Worm (Caenorhabditis elegans) whole organism, L2 larva: ENCODE results near the gene cal-8.

Source experiments
- C34F6.9 ChIP-seq: fragments of 150-350 bp; optimal IDR thresholded peaks from 2 replicates; lab custom pipeline; 2014; ENCODE audit warnings: missing biosample characterization, missing genetic modification characterization
- F13H6.1 ChIP-seq: sonication (generic microtip); optimal IDR thresholded peaks from 2 replicates; lab custom pipeline; 2016; ENCODE audit warnings: missing genetic modification characterization, missing compliant biosample characterization
- ZK546.5 ChIP-seq: sonication (generic microtip); optimal IDR thresholded peaks from 2 replicates; lab custom pipeline; 2017; ENCODE audit warnings: missing biosample characterization, missing genetic modification characterization
- alr-1 ChIP-seq: fragments of 150-350 bp; optimal IDR thresholded peaks from 2 replicates; lab custom pipeline; 2014; ENCODE audit warnings: missing biosample characterization, missing genetic modification characterization
- ama-1 ChIP-seq: fragments of 150-350 bp; optimal IDR thresholded peaks from 2 replicates; lab custom pipeline; 2018; ENCODE audit warnings: inconsistent platforms
- ceh-16 ChIP-seq: fragments of 150-350 bp; optimal IDR thresholded peaks from 2 replicates; lab custom pipeline; 2014; ENCODE audit warnings: missing biosample characterization, missing genetic modification characterization
- ceh-82 ChIP-seq: fragments of 150-350 bp; optimal IDR thresholded peaks from 2 replicates; lab custom pipeline; 2014; ENCODE audit warnings: missing biosample characterization, missing genetic modification characterization
- crh-2 ChIP-seq: sonication (generic microtip); optimal IDR thresholded peaks from 2 replicates; lab custom pipeline; 2017; ENCODE audit warnings: missing biosample characterization, missing genetic modification characterization
- dmd-4 ChIP-seq: sonication (generic microtip); optimal IDR thresholded peaks from 2 replicates; lab custom pipeline; 2017; ENCODE audit warnings: missing biosample characterization, missing genetic modification characterization
- elt-1 ChIP-seq: fragments of 150-350 bp; optimal IDR thresholded peaks from 2 replicates; lab custom pipeline; 2014; ENCODE audit warnings: missing biosample characterization, missing genetic modification characterization
- elt-3 ChIP-seq: sonication (generic microtip); optimal IDR thresholded peaks from 2 replicates; lab custom pipeline; 2017; ENCODE audit warnings: missing biosample characterization, missing genetic modification characterization
- fos-1 ChIP-seq: fragments of 150-350 bp; optimal IDR thresholded peaks from 2 replicates; lab custom pipeline; 2014; ENCODE audit warnings: missing biosample characterization, missing genetic modification characterization
- gmeb-1 ChIP-seq: fragments of 150-350 bp; optimal IDR thresholded peaks from 2 replicates; lab custom pipeline; 2014; ENCODE audit warnings: missing biosample characterization, missing genetic modification characterization
- lin-11 ChIP-seq: fragments of 150-350 bp; sonication (generic microtip); optimal IDR thresholded peaks from 2 replicates; lab custom pipeline; 2014; ENCODE audit warnings: missing biosample characterization, missing genetic modification characterization, inconsistent platforms, mixed read lengths
- lin-13 ChIP-seq: fragments of 150-350 bp; optimal IDR thresholded peaks from 2 replicates; lab custom pipeline; 2014; ENCODE audit warnings: missing biosample characterization, missing genetic modification reagents, missing genetic modification characterization
- lin-39 ChIP-seq: fragments of 150-350 bp; optimal IDR thresholded peaks from 2 replicates; lab custom pipeline; 2014; ENCODE audit warnings: missing biosample characterization, missing genetic modification reagents, missing genetic modification characterization
- lsy-2 ChIP-seq, 2 experiments: fragments of 150-350 bp in 1 of 2; sonication (generic microtip) in 1 of 2; optimal IDR thresholded peaks; 2 replicates each; lab custom pipeline; 2014 to 2017; ENCODE audit warnings: missing biosample characterization in 2 of 2, missing genetic modification characterization in 2 of 2
- mab-5 ChIP-seq: fragments of 150-350 bp; optimal IDR thresholded peaks from 2 replicates; lab custom pipeline; 2014; ENCODE audit warnings: missing biosample characterization, missing genetic modification characterization
- mbf-1 ChIP-seq: sonication (generic microtip); optimal IDR thresholded peaks from 2 replicates; lab custom pipeline; 2017; ENCODE audit warnings: missing biosample characterization, missing genetic modification characterization
- mdl-1 ChIP-seq, 2 experiments: fragments of 150-350 bp in 1 of 2; sonication (generic microtip) in 1 of 2; optimal IDR thresholded peaks; 2 replicates each; lab custom pipeline; 2017; ENCODE audit warnings: missing biosample characterization in 2 of 2, missing genetic modification characterization in 2 of 2
- nhr-10 ChIP-seq: sonication (generic microtip); optimal IDR thresholded peaks from 2 replicates; lab custom pipeline; 2017; ENCODE audit warnings: missing biosample characterization, missing genetic modification characterization
- nhr-11 ChIP-seq: fragments of 150-350 bp; optimal IDR thresholded peaks from 2 replicates; lab custom pipeline; 2014; ENCODE audit warnings: missing biosample characterization, missing genetic modification characterization
- nhr-129 ChIP-seq: fragments of 150-350 bp; optimal IDR thresholded peaks from 2 replicates; lab custom pipeline; 2014; ENCODE audit warnings: missing biosample characterization, missing genetic modification characterization
- nhr-21 ChIP-seq: fragments of 150-350 bp; optimal IDR thresholded peaks from 2 replicates; lab custom pipeline; 2014; ENCODE audit warnings: missing biosample characterization, missing genetic modification characterization
- nhr-23 ChIP-seq: fragments of 150-350 bp; optimal IDR thresholded peaks from 2 replicates; lab custom pipeline; 2014; ENCODE audit warnings: missing biosample characterization, missing genetic modification reagents, missing genetic modification characterization
- nhr-237 ChIP-seq: fragments of 150-350 bp; optimal IDR thresholded peaks from 2 replicates; lab custom pipeline; 2014; ENCODE audit warnings: missing biosample characterization, missing genetic modification characterization
- nhr-6 ChIP-seq: fragments of 150-350 bp; optimal IDR thresholded peaks from 2 replicates; lab custom pipeline; 2014; ENCODE audit warnings: missing biosample characterization, missing genetic modification characterization
- sem-4 ChIP-seq: fragments of 150-350 bp; optimal IDR thresholded peaks from 2 replicates; lab custom pipeline; 2014; ENCODE audit warnings: missing biosample characterization, missing genetic modification reagents, missing genetic modification characterization
- sma-3 ChIP-seq: sonication (generic microtip); optimal IDR thresholded peaks from 2 replicates; lab custom pipeline; 2016; ENCODE audit warnings: missing genetic modification reagents, missing genetic modification characterization, missing compliant biosample characterization
- sma-9 ChIP-seq, 2 experiments: fragments of 150-350 bp in 1 of 2; sonication (generic microtip) in 1 of 2; optimal IDR thresholded peaks; 2 replicates each; lab custom pipeline; 2014 to 2016; ENCODE audit warnings: missing genetic modification characterization in 2 of 2, mild to moderate bottlenecking in 1 of 2, missing biosample characterization in 1 of 2, missing compliant biosample characterization in 1 of 2, missing genetic modification reagents in 1 of 2, moderate library complexity in 1 of 2
- snpc-4 ChIP-seq: fragments of 150-350 bp; optimal IDR thresholded peaks from 2 replicates; lab custom pipeline; 2014; ENCODE audit warnings: missing biosample characterization, missing genetic modification characterization
- unc-39 ChIP-seq: fragments of 150-350 bp; optimal IDR thresholded peaks from 2 replicates; lab custom pipeline; 2014; ENCODE audit warnings: missing biosample characterization, missing genetic modification characterization
- unc-55 ChIP-seq: fragments of 150-350 bp; sonication (generic microtip); optimal IDR thresholded peaks from 3 replicates; lab custom pipeline; 2014; ENCODE audit warnings: missing biosample characterization, missing genetic modification reagents, missing genetic modification characterization
- unc-62 ChIP-seq: fragments of 150-350 bp; optimal IDR thresholded peaks from 2 replicates; lab custom pipeline; 2014; ENCODE audit warnings: missing biosample characterization, missing genetic modification reagents, missing genetic modification characterization
- zag-1 ChIP-seq: fragments of 150-350 bp; optimal IDR thresholded peaks from 2 replicates; lab custom pipeline; 2014; ENCODE audit warnings: missing biosample characterization, missing genetic modification characterization
- ztf-1 ChIP-seq: fragments of 200-800 bp; sonication (Bioruptor generic); conservative IDR thresholded peaks from 2 replicates; pipeline ENCODE4 v1.3.6; 2022; ENCODE audit warnings: missing genetic modification characterization, missing compliant biosample characterization
- ztf-11 ChIP-seq: sonication (generic microtip); optimal IDR thresholded peaks from 2 replicates; lab custom pipeline; 2017; ENCODE audit warnings: missing biosample characterization, missing genetic modification characterization
- ztf-4 ChIP-seq: fragments of 150-350 bp; optimal IDR thresholded peaks from 2 replicates; lab custom pipeline; 2014; ENCODE audit warnings: missing biosample characterization, missing genetic modification characterization

The cal-8 gene

DNA sequence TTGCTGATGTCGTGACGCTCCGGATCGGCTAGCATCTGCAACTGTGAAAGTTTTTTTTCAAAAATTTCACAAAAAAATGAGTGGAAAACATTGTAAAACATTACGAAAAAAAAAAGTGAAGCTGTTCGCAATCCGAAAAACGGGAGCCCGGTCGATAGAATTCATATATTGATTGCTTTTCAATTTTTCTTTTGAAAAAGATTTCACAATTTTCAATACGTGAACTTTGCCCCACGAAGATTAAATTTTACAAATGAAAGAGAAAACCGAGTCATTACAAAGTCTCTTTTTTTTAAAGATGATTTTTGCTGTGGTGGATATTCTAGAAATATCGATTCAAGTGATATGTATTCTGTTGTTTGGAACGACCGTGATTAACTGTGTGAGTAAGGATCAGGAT lies 12.6 kb upstream of the cal-8 start, which contains the start of gene F12A10.6:
TSS of gene F12A10.6 (minus strand) at position 101 of the 400 bp plus-strand sequence.
- TF ChIP-seq ZK546.5 (tag; lab: Kevin White, UChicago) (no peak), gmeb-1 (tag; lab: Kevin White, UChicago) (no peak), nhr-11 (tag; lab: Kevin White, UChicago) (no peak), ztf-1 (GFP tag; lab: Robert Waterston, UW) (no peak), unc-39 (tag; lab: Kevin White, UChicago) (no peak), fos-1 (tag; lab: Kevin White, UChicago) (no peak)

- TF ChIP-seq sem-4 (tag; lab: Kevin White, UChicago) (no peak), ceh-82 (no peak)
- TF ChIP-seq, all 48 proteins: peak for 0
These were observed 6.0 kb upstream of the cal-8 start, which contains the start of gene nep-5 for ce11 chrII:5487844-5488243. Gene nep-5, plus strand, starts transcription at chrII:5488144.

ce11 chrII:5478318-5478717 lies 3.5 kb downstream of the cal-8 start, which contains the start of gene F56D1.1:
Gene F56D1.1, plus strand, starts transcription at chrII:5478618.
- TF ChIP-seq sma-9 (GFP tag; optimal IDR thresholded peaks at IDR 0.05; lab: Kevin White, UChicago) = no peak
- no peak for TF ChIP-seq sma-9 (tag; optimal IDR thresholded peaks at IDR 0.05; lab: Kevin White, UChicago)
- no peak for TF ChIP-seq ztf-1 (GFP tag; lab: Robert Waterston, UW)
- no peak for TF ChIP-seq lin-39
- no peak for TF ChIP-seq mbf-1 (tag; lab: Kevin White, UChicago)
- TF ChIP-seq lsy-2 (tag; optimal IDR thresholded peaks at IDR 0.05; lab: Kevin White, UChicago) = no peak
- no peak for TF ChIP-seq F13H6.1 (tag; lab: Kevin White, UChicago)
- no peak for TF ChIP-seq ceh-16 (tag; lab: Kevin White, UChicago)
- no peak for TF ChIP-seq alr-1 (tag; lab: Kevin White, UChicago)
- no peak for TF ChIP-seq ztf-11 (tag; lab: Kevin White, UChicago)
- TF ChIP-seq lin-11 (tag; lab: Kevin White, UChicago) = no peak
- no peak for TF ChIP-seq nhr-237 (tag; lab: Kevin White, UChicago)
- no peak for TF ChIP-seq sma-3 (GFP tag; lab: Kevin White, UChicago)

DNA sequence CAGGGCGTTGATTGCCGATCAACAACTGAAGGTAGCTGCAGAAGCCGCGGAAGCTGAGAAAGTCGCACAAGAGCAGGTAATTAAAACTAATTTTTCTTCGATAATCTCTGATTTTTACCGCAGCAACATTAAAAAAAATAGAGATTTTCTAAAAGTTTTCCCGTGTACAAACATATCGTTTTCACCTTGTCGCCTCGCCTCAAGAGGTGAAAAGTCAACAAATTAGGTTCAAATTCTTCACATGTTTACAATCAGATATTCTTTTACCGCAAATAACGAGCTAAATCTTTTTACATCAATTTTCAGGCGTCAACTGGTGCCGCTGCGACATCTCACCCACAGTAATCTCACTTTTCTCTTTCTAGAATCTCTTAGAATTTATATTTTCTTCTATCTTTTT lies 6.9 kb downstream of the cal-8 start, which contains the start of gene ilcr-2:
TSS of gene ilcr-2 (plus strand) at position 301 of the 400 bp plus-strand sequence.
- TF ChIP-seq ztf-1 (GFP tag; lab: Robert Waterston, UW) (no peak), ztf-4 (no peak), sma-9 (GFP tag; optimal IDR thresholded peaks at IDR 0.05; lab: Kevin White, UChicago) (no peak), sma-9 (tag; optimal IDR thresholded peaks at IDR 0.05; lab: Kevin White, UChicago) (no peak), dmd-4 (tag; lab: Kevin White, UChicago) (no peak), nhr-129 (tag; lab: Kevin White, UChicago) (no peak), unc-62 (GFP tag; lab: Kevin White, UChicago) (no peak), crh-2 (tag; lab: Kevin White, UChicago) (no peak), lsy-2 (tag; optimal IDR thresholded peaks at IDR 0.05; lab: Kevin White, UChicago) (no peak), mab-5 (no peak), mdl-1 (tag; optimal IDR thresholded peaks at IDR 0.05; lab: Kevin White, UChicago) (no peak), lin-39 (no peak), elt-3 (tag; lab: Kevin White, UChicago) (no peak)

DNA sequence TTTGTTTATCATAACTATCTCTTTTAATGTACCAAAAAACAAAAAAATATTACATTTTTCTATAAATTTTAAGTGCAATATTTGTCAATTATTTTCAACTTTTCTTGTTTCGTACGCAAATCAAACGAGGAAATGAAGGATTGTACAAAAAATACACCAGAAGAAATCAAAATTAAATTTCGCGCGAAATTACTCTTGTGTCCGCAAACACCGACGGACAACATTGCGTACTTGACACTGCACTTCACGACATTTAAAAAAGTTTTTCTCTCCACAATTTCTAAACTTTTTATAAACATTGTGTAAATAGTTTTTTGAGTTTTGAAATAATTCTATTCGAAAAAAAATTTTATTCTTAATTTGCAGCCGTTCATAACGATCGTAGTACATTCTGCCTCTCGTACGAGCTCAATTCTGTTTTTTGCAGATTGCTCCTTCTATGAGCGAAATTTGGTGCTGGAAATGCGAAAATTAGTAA lies 7.9 kb downstream of the cal-8 start, which contains the start of gene mrps-16:
TSS of gene mrps-16 (plus strand) at position 428 of the 478 bp plus-strand sequence.
- TF ChIP-seq sma-9 (GFP tag; optimal IDR thresholded peaks at IDR 0.05; lab: Kevin White, UChicago) (peak; percentile 75), sma-9 (tag; optimal IDR thresholded peaks at IDR 0.05; lab: Kevin White, UChicago) (no peak), nhr-23 (tag; lab: Kevin White, UChicago) (no peak), zag-1 (tag; lab: Kevin White, UChicago) (no peak), lin-39 (no peak), C34F6.9 (peak; percentile 64), crh-2 (tag; lab: Kevin White, UChicago) (peak; percentile 34), snpc-4 (tag; lab: Kevin White, UChicago) (peak; percentile 65), unc-55 (GFP tag; lab: Kevin White, UChicago) (peak; percentile 72), lin-13 (peak; percentile 39), elt-1 (tag; lab: Kevin White, UChicago) (no peak), nhr-129 (tag; lab: Kevin White, UChicago) (peak; percentile 53), ztf-11 (tag; lab: Kevin White, UChicago) (no peak), ztf-4 (no peak), alr-1 (tag; lab: Kevin White, UChicago) (no peak), gmeb-1 (tag; lab: Kevin White, UChicago) (peak; percentile 96), ama-1 (lab: Kevin White, UChicago) (peak; percentile 3), lsy-2 (tag; optimal IDR thresholded peaks at IDR 0.05; lab: Kevin White, UChicago) (peak; percentile 62 to 88), nhr-10 (no peak), nhr-11 (tag; lab: Kevin White, UChicago) (no peak), nhr-21 (tag; lab: Kevin White, UChicago) (peak; percentile 41), nhr-6 (tag; lab: Kevin White, UChicago) (peak; percentile 8), F13H6.1 (tag; lab: Kevin White, UChicago) (peak; percentile 41), sma-3 (GFP tag; lab: Kevin White, UChicago) (peak; percentile 70), fos-1 (tag; lab: Kevin White, UChicago) (peak; percentile 26), mab-5 (peak; percentile 41), ZK546.5 (tag; lab: Kevin White, UChicago) (no peak)
- TF ChIP-seq, all 48 proteins: peak for 16
